Worm (Caenorhabditis elegans) whole organism, L1 larva: Measurements from ENCODE around the gene rpl-12.

Experiments
- ama-1 ChIP-seq: fragments of 150-350 bp; optimal IDR thresholded peaks from 2 replicates; lab custom pipeline; 2014
- elt-2 ChIP-seq: sonication (generic microtip); optimal IDR thresholded peaks from 2 replicates; lab custom pipeline; 2016; ENCODE audit warnings: missing genetic modification characterization, mild to moderate bottlenecking, inconsistent platforms, missing compliant biosample characterization, missing genetic modification reagents
- hlh-4 ChIP-seq: sonication (generic microtip); optimal IDR thresholded peaks from 2 replicates; lab custom pipeline; 2016; ENCODE audit warnings: mild to moderate bottlenecking, missing genetic modification characterization, missing compliant biosample characterization
- lir-3 ChIP-seq: sonication (generic microtip); optimal IDR thresholded peaks from 2 replicates; lab custom pipeline; 2016; ENCODE audit warnings: mild to moderate bottlenecking, missing genetic modification characterization, moderate library complexity, missing compliant biosample characterization; ENCODE audit not compliant: poor library complexity
- nhr-76 ChIP-seq: sonication (generic microtip); optimal IDR thresholded peaks from 2 replicates; lab custom pipeline; 2017; ENCODE audit warnings: missing biosample characterization, missing genetic modification characterization
- nhr-77 ChIP-seq: fragments of 150-350 bp; optimal IDR thresholded peaks from 2 replicates; lab custom pipeline; 2014; ENCODE audit warnings: missing biosample characterization, missing genetic modification characterization
- nhr-85 ChIP-seq: sonication (generic microtip); peaks from one replicate; lab custom pipeline; 2016; ENCODE audit warnings: missing genetic modification characterization, inconsistent platforms, missing compliant biosample characterization
- pqm-1 ChIP-seq: sonication (generic microtip); optimal IDR thresholded peaks from 3 replicates; lab custom pipeline; 2017; ENCODE audit warnings: missing biosample characterization, missing genetic modification characterization

DNA sequence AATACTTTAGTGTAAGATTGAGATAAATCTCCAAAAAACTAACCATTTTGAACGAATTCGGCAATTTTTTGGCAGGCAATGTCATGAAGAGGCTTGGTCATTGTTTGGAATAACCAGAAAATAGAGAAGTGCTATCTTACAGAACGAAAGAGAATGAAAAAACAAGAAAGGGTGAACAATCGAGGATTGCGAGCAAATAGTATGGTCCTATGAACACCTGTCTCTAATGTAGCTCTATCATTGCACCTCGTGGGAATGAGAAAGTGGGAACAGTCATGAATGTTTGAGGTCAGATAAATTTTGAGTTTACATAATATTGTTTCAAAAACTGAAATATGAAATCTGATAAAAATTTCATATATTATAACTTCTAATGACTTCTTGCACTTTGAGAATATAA, 43.2 kb downstream of the rpl-12 start, which contains the start of gene C48D1.1:
- TF ChIP-seq nhr-77 (tag; lab: Kevin White, UChicago) (no peak), pqm-1 (tag; lab: Kevin White, UChicago) (no peak), lir-3 (tag; lab: Kevin White, UChicago) (no peak), elt-2 (no peak), ama-1 (lab: Kevin White, UChicago) (no peak), nhr-85 (tag; lab: Kevin White, UChicago) (no peak), nhr-76 (tag; lab: Kevin White, UChicago) (no peak), hlh-4 (tag; lab: Kevin White, UChicago) (no peak)
